Fruit fly (Drosophila melanogaster): ENCODE results near the gene Spt7.

DNA sequence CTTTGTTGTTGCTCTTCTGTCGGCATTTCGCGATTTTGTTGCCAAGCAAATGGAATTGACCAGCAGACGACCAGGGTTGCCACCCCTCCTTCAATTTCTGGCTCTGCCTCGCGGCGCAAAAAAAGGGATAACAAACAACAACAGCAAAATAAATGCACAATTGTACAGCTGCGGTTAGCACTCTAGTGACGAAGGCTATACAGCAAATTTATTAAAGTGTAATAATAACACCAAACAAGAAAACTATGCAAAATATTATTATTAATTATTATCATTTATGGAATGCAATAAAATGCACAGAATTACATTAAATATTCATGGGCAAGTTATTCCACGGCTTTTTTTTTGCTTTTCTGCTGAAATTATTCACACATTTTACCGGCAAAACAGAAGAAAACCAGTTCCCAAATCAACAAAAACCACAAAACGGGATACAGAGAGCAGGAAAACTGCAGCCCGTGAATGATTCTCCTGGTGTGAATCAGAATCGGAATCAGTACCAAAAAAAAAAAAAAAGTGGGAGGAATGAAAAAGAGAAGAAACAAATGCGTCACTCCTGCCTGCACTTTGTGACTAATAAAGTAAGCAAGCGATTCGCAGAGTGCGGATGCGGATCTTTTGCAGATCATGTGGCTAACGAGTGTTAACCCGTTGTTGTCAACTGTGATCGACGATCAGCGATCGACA, 29.1 kb downstream of the Spt7 start:
- TF ChIP-seq Eip93F (GFP tag; optimal IDR thresholded peaks at IDR 0.05) (peak; percentile 77), fd59A (GFP tag; optimal IDR thresholded peaks at IDR 0.05) (peak; percentile 7), CG6854 (GFP tag; optimal IDR thresholded peaks at IDR 0.05) (no peak)
